Fruit fly (Drosophila melanogaster) whole organism, embryonic: ENCODE data around the gene orb.

ENCODE experiments used
- CG11398 ChIP-seq: fragments of 200-800 bp; sonication (Bioruptor generic); optimal IDR thresholded peaks from 2 replicates; lab custom pipeline; 2016; ENCODE audit warnings: missing biosample characterization, missing genetic modification characterization
- CG11560 ChIP-seq: fragments of 200-800 bp; sonication (Bioruptor generic); IDR thresholded peaks from 3 replicates; pipeline ENCODE4 v1.3.6; 2022; ENCODE audit warnings: missing biosample characterization, missing genetic modification characterization
- CG15011 ChIP-seq: fragments of 200-800 bp; sonication (Bioruptor generic); optimal IDR thresholded peaks from 3 replicates; lab custom pipeline; 2018; ENCODE audit warnings: missing biosample characterization, mild to moderate bottlenecking, missing genetic modification characterization
- CG1529 ChIP-seq: fragments of 200-800 bp; sonication (Bioruptor generic); optimal IDR thresholded peaks from 3 replicates; lab custom pipeline; 2018; ENCODE audit warnings: missing biosample characterization, missing genetic modification characterization
- CG15479 ChIP-seq: fragments of 200-800 bp; sonication (Bioruptor generic); optimal IDR thresholded peaks from 3 replicates; lab custom pipeline; 2019; ENCODE audit warnings: missing biosample characterization, mild to moderate bottlenecking, missing genetic modification characterization, moderate library complexity
- CG16863 ChIP-seq: fragments of 200-800 bp; sonication (Bioruptor generic); optimal IDR thresholded peaks from 3 replicates; lab custom pipeline; 2016; ENCODE audit warnings: missing biosample characterization, missing genetic modification characterization
- CG17328 ChIP-seq: fragments of 200-800 bp; sonication (Bioruptor generic); IDR thresholded peaks from 2 replicates; pipeline ENCODE4 v1.3.6; 2022; ENCODE audit warnings: missing biosample characterization, missing genetic modification characterization
- CG18011 ChIP-seq: fragments of 200-800 bp; sonication (Bioruptor generic); optimal IDR thresholded peaks from 2 replicates; lab custom pipeline; 2017; ENCODE audit warnings: missing biosample characterization, missing genetic modification characterization, mild to moderate bottlenecking, moderate library complexity, missing genotype
- CG18262 ChIP-seq: fragments of 200-800 bp; optimal IDR thresholded peaks from 3 replicates; lab custom pipeline; 2019; ENCODE audit warnings: missing biosample characterization, mild to moderate bottlenecking, missing genetic modification characterization, moderate library complexity
- CG2199 ChIP-seq: fragments of 200-800 bp; sonication (Bioruptor generic); IDR thresholded peaks from 3 replicates; pipeline ENCODE4 v1.3.6; 2022; ENCODE audit warnings: missing biosample characterization, missing genetic modification characterization
- CG3163 ChIP-seq: fragments of 200-800 bp; sonication (Bioruptor generic); optimal IDR thresholded peaks from 3 replicates; lab custom pipeline; 2016; ENCODE audit warnings: missing biosample characterization, missing genetic modification characterization
- CG6254 ChIP-seq: fragments of 200-800 bp; sonication (Bioruptor generic); optimal IDR thresholded peaks from 3 replicates; lab custom pipeline; 2017; ENCODE audit warnings: mild to moderate bottlenecking, missing biosample characterization, missing genetic modification reagents, missing genetic modification characterization
- CG7357 ChIP-seq: fragments of 200-800 bp; sonication (Bioruptor generic); IDR thresholded peaks from 3 replicates; pipeline ENCODE4 v1.3.6; 2022; ENCODE audit warnings: missing biosample characterization, missing genetic modification characterization
- CG7372 ChIP-seq: fragments of 200-800 bp; sonication (Bioruptor generic); IDR thresholded peaks from 2 replicates; pipeline ENCODE4 v1.3.6; 2022; ENCODE audit warnings: missing biosample characterization, missing genetic modification characterization
- CG7556 ChIP-seq: fragments of 200-800 bp; sonication (Bioruptor generic); optimal IDR thresholded peaks from 2 replicates; lab custom pipeline; 2017; ENCODE audit warnings: missing biosample characterization, mild to moderate bottlenecking, missing genetic modification characterization
- CrebB ChIP-seq: fragments of 200-800 bp; sonication (Bioruptor generic); optimal IDR thresholded peaks from 3 replicates; lab custom pipeline; 2018; ENCODE audit warnings: missing biosample characterization, mild to moderate bottlenecking, missing genetic modification characterization
- D19A ChIP-seq: fragments of 200-800 bp; optimal IDR thresholded peaks from 3 replicates; lab custom pipeline; 2019; ENCODE audit warnings: missing biosample characterization, mild to moderate bottlenecking, missing genetic modification characterization, moderate library complexity
- Dp ChIP-seq: fragments of 200-800 bp; sonication (Bioruptor generic); optimal IDR thresholded peaks from 2 replicates; lab custom pipeline; 2018; ENCODE audit warnings: missing biosample characterization, mild to moderate bottlenecking, missing genetic modification characterization, moderate library complexity
- Elba2 ChIP-seq: fragments of 200-800 bp; sonication (Bioruptor generic); optimal IDR thresholded peaks from 3 replicates; lab custom pipeline; 2016; ENCODE audit warnings: missing biosample characterization, missing genetic modification characterization
- Hr51 ChIP-seq, 2 experiments: fragments of 200-800 bp; sonication (Bioruptor generic); optimal IDR thresholded peaks; 2 replicates in 1 of 2; 3 replicates in 1 of 2; lab custom pipeline; 2016 to 2018; ENCODE audit warnings: missing biosample characterization in 2 of 2, missing genetic modification characterization in 2 of 2, mild to moderate bottlenecking in 1 of 2, moderate library complexity in 1 of 2
- Lpt ChIP-seq: fragments of >200 bp; optimal IDR thresholded peaks from 2 replicates; lab custom pipeline; 2018; ENCODE audit warnings: missing biosample characterization, missing genetic modification characterization
- Meics ChIP-seq: fragments of 200-800 bp; sonication (Bioruptor generic); optimal IDR thresholded peaks from 2 replicates; lab custom pipeline; 2017; ENCODE audit warnings: missing biosample characterization, mild to moderate bottlenecking, missing genetic modification characterization
- NC2β ChIP-seq: fragments of 200-800 bp; sonication (Bioruptor generic); optimal IDR thresholded peaks from 2 replicates; lab custom pipeline; 2016; ENCODE audit warnings: missing biosample characterization, missing genetic modification characterization
- Nf-YC ChIP-seq: fragments of 200-800 bp; optimal IDR thresholded peaks from 3 replicates; lab custom pipeline; 2019; ENCODE audit warnings: missing biosample characterization, mild to moderate bottlenecking, missing genetic modification characterization, moderate library complexity
- Poxn ChIP-seq: fragments of 200-800 bp; sonication (Bioruptor generic); IDR thresholded peaks from 2 replicates; pipeline ENCODE4 v1.3.6; 2022; ENCODE audit warnings: missing biosample characterization, missing genetic modification characterization
- Sin3A ChIP-seq: fragments of >200 bp; optimal IDR thresholded peaks from 2 replicates; lab custom pipeline; 2018
- Vsx1 ChIP-seq: fragments of 200-800 bp; sonication (Bioruptor generic); optimal IDR thresholded peaks from 2 replicates; lab custom pipeline; 2017; ENCODE audit warnings: missing biosample characterization, mild to moderate bottlenecking, missing genetic modification characterization, missing genetic modification reagents
- Xbp1 ChIP-seq: fragments of 200-800 bp; sonication (Bioruptor generic); optimal IDR thresholded peaks from 3 replicates; lab custom pipeline; 2016; ENCODE audit warnings: missing biosample characterization, mild to moderate bottlenecking, missing genetic modification characterization
- ase ChIP-seq: fragments of 200-800 bp; sonication (Bioruptor generic); IDR thresholded peaks from 3 replicates; pipeline ENCODE4 v1.3.6; 2022; ENCODE audit warnings: missing biosample characterization, missing genetic modification characterization
- az2 ChIP-seq: fragments of 200-800 bp; sonication (Bioruptor generic); optimal IDR thresholded peaks from 3 replicates; lab custom pipeline; 2016; ENCODE audit warnings: missing biosample characterization, missing genetic modification characterization
- chn ChIP-seq: fragments of 200-800 bp; sonication (Bioruptor generic); optimal IDR thresholded peaks from 2 replicates; lab custom pipeline; 2016; ENCODE audit warnings: missing biosample characterization, missing genetic modification characterization
- crol ChIP-seq: fragments of 200-800 bp; sonication (Bioruptor generic); IDR thresholded peaks from 2 replicates; pipeline ENCODE4 v1.3.6; 2022; ENCODE audit warnings: missing biosample characterization, missing genetic modification characterization
- cwo ChIP-seq: fragments of 200-800 bp; sonication (Bioruptor generic); optimal IDR thresholded peaks from 3 replicates; lab custom pipeline; 2017; ENCODE audit warnings: missing biosample characterization, missing genetic modification characterization, mild to moderate bottlenecking, moderate library complexity, missing genetic modification reagents
- fd102C ChIP-seq: fragments of 200-800 bp; sonication (Bioruptor generic); optimal IDR thresholded peaks from 2 replicates; lab custom pipeline; 2018; ENCODE audit warnings: missing biosample characterization, mild to moderate bottlenecking, missing genetic modification characterization, moderate library complexity
- gcm ChIP-seq: fragments of 200-800 bp; sonication (Bioruptor generic); optimal IDR thresholded peaks from 2 replicates; lab custom pipeline; 2019; ENCODE audit warnings: missing biosample characterization, mild to moderate bottlenecking, missing genetic modification characterization, moderate library complexity
- grn ChIP-seq: fragments of 200-800 bp; sonication (Bioruptor generic); optimal IDR thresholded peaks from 3 replicates; lab custom pipeline; 2017; ENCODE audit warnings: missing biosample characterization, missing genetic modification characterization
- hb ChIP-seq: fragments of 200-800 bp; sonication (Bioruptor generic); IDR thresholded peaks from 3 replicates; pipeline ENCODE4 v1.3.6; 2022; ENCODE audit warnings: missing biosample characterization, missing genetic modification characterization; ENCODE audit not compliant: partially characterized antibody
- jumu ChIP-seq: fragments of 200-800 bp; sonication (Bioruptor generic); optimal IDR thresholded peaks from 3 replicates; lab custom pipeline; 2016; ENCODE audit warnings: missing biosample characterization, missing genetic modification characterization
- luna ChIP-seq: fragments of 200-800 bp; sonication (Bioruptor generic); optimal IDR thresholded peaks from 2 replicates; lab custom pipeline; 2016; ENCODE audit warnings: missing biosample characterization, missing genetic modification characterization
- mld ChIP-seq: fragments of 200-800 bp; sonication (Bioruptor generic); IDR thresholded peaks from 3 replicates; pipeline ENCODE4 v1.3.6; 2022; ENCODE audit warnings: missing biosample characterization, missing genetic modification characterization; ENCODE audit not compliant: partially characterized antibody
- pb ChIP-seq: fragments of 200-800 bp; sonication (Bioruptor generic); optimal IDR thresholded peaks from 3 replicates; lab custom pipeline; 2016; ENCODE audit warnings: missing biosample characterization, missing genetic modification characterization
- phol ChIP-seq: fragments of 200-800 bp; sonication (Bioruptor generic); optimal IDR thresholded peaks from 3 replicates; lab custom pipeline; 2018; ENCODE audit warnings: missing biosample characterization, mild to moderate bottlenecking, missing genetic modification characterization, moderate library complexity
- pros ChIP-seq: fragments of 200-800 bp; sonication (Bioruptor generic); optimal IDR thresholded peaks from 3 replicates; lab custom pipeline; 2019; ENCODE audit warnings: missing biosample characterization, mild to moderate bottlenecking, missing genetic modification characterization, moderate library complexity
- psq ChIP-seq: fragments of 200-800 bp; sonication (Bioruptor generic); optimal IDR thresholded peaks from 2 replicates; lab custom pipeline; 2017; ENCODE audit warnings: missing biosample characterization, missing genetic modification characterization
- row ChIP-seq: fragments of 200-800 bp; sonication (Bioruptor generic); IDR thresholded peaks from 3 replicates; pipeline ENCODE4 v1.3.6; 2022; ENCODE audit warnings: missing biosample characterization, missing genetic modification characterization
- sim ChIP-seq: fragments of 200-800 bp; sonication (Bioruptor generic); IDR thresholded peaks from 2 replicates; pipeline ENCODE4 v1.3.6; 2022; ENCODE audit warnings: missing biosample characterization, missing genetic modification characterization
- sna ChIP-seq: fragments of 200-800 bp; sonication (Bioruptor generic); IDR thresholded peaks from 2 replicates; pipeline ENCODE4 v1.3.6; 2022; ENCODE audit warnings: missing biosample characterization, missing genetic modification characterization; ENCODE audit not compliant: partially characterized antibody
- sqz ChIP-seq: fragments of 200-800 bp; sonication (Bioruptor generic); optimal IDR thresholded peaks from 3 replicates; lab custom pipeline; 2018; ENCODE audit warnings: missing biosample characterization, mild to moderate bottlenecking, missing genetic modification characterization
- stwl ChIP-seq: fragments of 200-800 bp; sonication (Bioruptor generic); optimal IDR thresholded peaks from 3 replicates; lab custom pipeline; 2018; ENCODE audit warnings: missing biosample characterization, mild to moderate bottlenecking, missing genetic modification characterization, moderate library complexity
- unpg ChIP-seq: fragments of 200-800 bp; sonication (Bioruptor generic); optimal IDR thresholded peaks from 3 replicates; lab custom pipeline; 2018; ENCODE audit warnings: missing biosample characterization, mild to moderate bottlenecking, missing genetic modification characterization, moderate library complexity

The orb gene

dm6 chr3R:23306828-23307227, 26.2 kb upstream of the orb start:
- 0 out of 3 replicates have a peak, but pooled peaks have one; percentile 55 for TF ChIP-seq CG2199
- TF ChIP-seq CG7372 (GFP tag; lab: Robert Waterston, UW) = no peak
- TF ChIP-seq Poxn = no peak
- no peak for TF ChIP-seq CG7357 (GFP tag; lab: Robert Waterston, UW)
- peak; percentile 78 for TF ChIP-seq crol (GFP tag; lab: Robert Waterston, UW)
- TF ChIP-seq, all 482 proteins: peak for 2

DNA sequence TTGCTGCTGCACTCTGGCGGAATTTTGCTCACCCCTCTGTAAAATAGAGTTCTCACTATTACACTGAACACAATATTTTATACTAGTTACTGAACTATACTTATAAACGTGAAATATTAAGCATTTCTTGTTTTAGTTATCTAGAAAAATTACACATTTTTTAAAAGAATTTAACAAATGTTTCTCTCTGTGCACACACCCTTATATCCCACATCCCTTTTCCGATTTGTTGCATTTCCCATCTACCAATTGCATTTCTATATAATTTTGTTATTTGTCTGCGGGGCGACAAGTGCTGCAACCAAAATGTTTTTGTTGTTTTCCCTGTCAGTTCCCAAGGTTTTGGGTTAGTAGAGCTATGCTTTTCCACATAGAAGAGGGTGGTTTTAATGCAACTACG, 22.6 kb upstream of the orb start:
- TF ChIP-seq CG18011 (GFP tag; lab: Kevin White, UChicago) (no peak), grn (GFP tag; lab: Kevin White, UChicago) (no peak), D19A (peak; percentile 41), cwo (GFP tag; lab: Kevin White, UChicago) (no peak), CG18262 (tag; lab: Kevin White, UChicago) (peak; percentile 70), CG1529 (GFP tag; lab: Kevin White, UChicago) (no peak), az2 (GFP tag; lab: Kevin White, UChicago) (peak; percentile 30), sna (GFP tag; lab: Robert Waterston, UW) (no peak), Xbp1 (peak; percentile 3), fd102C (GFP tag; lab: Kevin White, UChicago) (no peak), stwl (tag; lab: Kevin White, UChicago) (no peak), pb (GFP tag; lab: Kevin White, UChicago) (no peak), CG2199 (0 out of 3 replicates have a peak, but pooled peaks have one; percentile 28), row (peak; percentile 49; the same call in 2 of the 3 replicates), CG15479 (GFP tag; lab: Kevin White, UChicago) (no peak), Elba2 (no peak), CrebB (tag; lab: Kevin White, UChicago) (no peak), Meics (GFP tag; lab: Kevin White, UChicago) (no peak), gcm (GFP tag; lab: Kevin White, UChicago) (peak; percentile 77), Dp (GFP tag; lab: Kevin White, UChicago) (no peak), Hr51 (GFP tag; optimal IDR thresholded peaks at IDR 0.05; lab: Kevin White, UChicago) (no peak), sim (GFP tag; lab: Robert Waterston, UW) (no peak), sqz (GFP tag; lab: Kevin White, UChicago) (no peak), CG7556 (GFP tag; lab: Kevin White, UChicago) (peak; percentile 22), Vsx1 (no peak), CG11560 (tag; lab: Robert Waterston, UW) (no peak), psq (GFP tag; lab: Kevin White, UChicago) (no peak), NC2β (GFP tag; lab: Kevin White, UChicago) (peak; percentile 44), ase (GFP tag; lab: Robert Waterston, UW) (0 out of 3 replicates have a peak, but pooled peaks have one; percentile 15), CG11398 (no peak), chn (GFP tag; lab: Kevin White, UChicago) (peak; percentile 36), jumu (GFP tag; lab: Kevin White, UChicago) (no peak), Sin3A (no peak), unpg (GFP tag; lab: Kevin White, UChicago) (peak; percentile 33), CG6254 (GFP tag; lab: Kevin White, UChicago) (no peak), phol (tag; lab: Kevin White, UChicago) (peak; percentile 20), hb (no peak), pros (GFP tag; lab: Kevin White, UChicago) (peak; percentile 29), Nf-YC (no peak), CG17328 (GFP tag; lab: Robert Waterston, UW) (0 out of 2 replicates have a peak, but pooled peaks have one; percentile 28), Lpt (GFP tag; lab: Kevin White, UChicago) (no peak), CG15011 (GFP tag; lab: Kevin White, UChicago) (no peak), CG16863 (GFP tag; lab: Kevin White, UChicago) (peak; percentile 32), luna (no peak), CG3163 (GFP tag; lab: Kevin White, UChicago) (no peak), mld (GFP tag; lab: Robert Waterston, UW) (no peak)
